Worm (Caenorhabditis elegans): Measurements from ENCODE around the gene cyp-35B3.

DNA sequence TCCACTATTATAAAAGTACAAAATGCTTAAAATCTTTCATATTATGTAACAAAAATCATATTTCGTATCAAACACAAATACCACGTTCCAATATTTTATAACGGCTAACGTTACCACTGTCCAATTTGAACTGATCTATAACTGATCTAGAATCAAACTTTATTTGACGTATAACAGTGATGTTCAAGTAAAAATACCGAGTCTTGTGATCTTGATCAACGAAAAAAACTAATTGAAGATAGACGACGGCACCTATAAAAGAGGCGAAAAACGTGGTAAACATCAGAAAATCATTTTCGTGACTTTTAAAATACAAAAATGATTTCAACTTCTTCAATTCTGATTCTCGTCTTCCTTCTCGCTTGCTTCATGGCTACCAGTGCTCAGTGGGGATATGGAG, 42.5 kb downstream of the cyp-35B3 start, which contains the start of gene nlp-28:
- TF ChIP-seq K11D2.4 (GFP tag; IDR thresholded peaks at IDR 0.05) = no peak
- no peak for TF ChIP-seq madf-3 (GFP tag; IDR thresholded peaks at IDR 0.05)
- no peak for TF ChIP-seq pha-4 (tag; optimal IDR thresholded peaks at IDR 0.05)
- TF ChIP-seq B0035.1 (tag; optimal IDR thresholded peaks at IDR 0.05) = no peak
- no peak for TF ChIP-seq nhr-90 (tag; optimal IDR thresholded peaks at IDR 0.05)
- TF ChIP-seq gei-17 (GFP tag; optimal IDR thresholded peaks at IDR 0.05) = no peak
- TF ChIP-seq F33H1.4 (GFP tag; IDR thresholded peaks at IDR 0.05) = no peak
- TF ChIP-seq tbp1 (GFP tag; optimal IDR thresholded peaks at IDR 0.05) = no peak
- TF ChIP-seq ztf-26 (tag; optimal IDR thresholded peaks at IDR 0.05) = no peak
- TF ChIP-seq F57C9.4 (tag; optimal IDR thresholded peaks at IDR 0.05) = no peak
- no peak for TF ChIP-seq unc-62 (GFP tag; optimal IDR thresholded peaks at IDR 0.05)
- TF ChIP-seq F49E8.2 (tag; optimal IDR thresholded peaks at IDR 0.05; ENCODE audit: insufficient read depth) = no peak
- TF ChIP-seq ekl-4 (GFP tag; IDR thresholded peaks at IDR 0.05) = no peak
- no peak for TF ChIP-seq Y53G8AR.9 (GFP tag; conservative IDR thresholded peaks at IDR 0.05)
